Fruit fly (Drosophila melanogaster): ENCODE data around the gene mfr.
A peak's percentile ranks its signal among the peaks of the same experiment; 100 is the strongest.

The mfr gene

DNA sequence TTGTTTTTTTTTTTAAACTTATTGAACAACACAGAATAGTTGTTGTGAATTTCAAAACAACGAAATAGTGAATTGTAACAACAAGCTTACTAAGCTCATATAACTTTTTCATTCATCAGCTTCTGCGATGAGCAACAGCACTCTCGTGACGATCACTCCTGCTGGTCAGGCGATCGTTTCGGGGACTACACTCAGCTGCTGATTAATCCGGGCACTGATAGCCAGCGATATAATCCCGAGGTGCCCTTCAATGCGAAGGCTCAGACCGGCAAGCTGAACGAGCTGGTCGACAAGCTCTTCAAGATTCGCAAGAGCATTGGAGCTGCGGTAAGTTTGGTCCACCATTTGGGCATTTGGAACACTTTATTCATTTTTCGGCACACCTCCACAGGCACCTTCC is 23.9 kb downstream of the mfr start, which contains the start of gene CG43169:
Gene CG43169 (minus strand): TSS at position 101 of the 400 bp plus-strand sequence.
- no peak for TF ChIP-seq OdsH (GFP tag; optimal IDR thresholded peaks at IDR 0.05)
- no peak for TF ChIP-seq CG1621 (tag; optimal IDR thresholded peaks at IDR 0.05)
- TF ChIP-seq fd85E (GFP tag; optimal IDR thresholded peaks at IDR 0.05): no peak
- no peak for TF ChIP-seq Smox (GFP tag; optimal IDR thresholded peaks at IDR 0.05)
- no peak for TF ChIP-seq salr (GFP tag; optimal IDR thresholded peaks at IDR 0.05)
- TF ChIP-seq Met (GFP tag; optimal IDR thresholded peaks at IDR 0.05): no peak
- no peak for TF ChIP-seq CG6854 (GFP tag; optimal IDR thresholded peaks at IDR 0.05)
- TF ChIP-seq eg (GFP tag; IDR thresholded peaks at IDR 0.05): no peak
- no peak for TF ChIP-seq Ets96B (tag; optimal IDR thresholded peaks at IDR 0.05)
- no peak for TF ChIP-seq Sox102F (GFP tag; optimal IDR thresholded peaks at IDR 0.05)
- no peak for TF ChIP-seq CG6163 (GFP tag; IDR thresholded peaks at IDR 0.05)
- TF ChIP-seq vri (GFP tag; optimal IDR thresholded peaks at IDR 0.05): no peak
- no peak for TF ChIP-seq esn (GFP tag; optimal IDR thresholded peaks at IDR 0.05)
- no peak for TF ChIP-seq Eip75B (GFP tag; optimal IDR thresholded peaks at IDR 0.05)
- TF ChIP-seq Sox15 (GFP tag; optimal IDR thresholded peaks at IDR 0.05): no peak
- no peak for TF ChIP-seq dsx (GFP tag; optimal IDR thresholded peaks at IDR 0.05; ENCODE audit: poor library complexity, severe bottlenecking)

DNA sequence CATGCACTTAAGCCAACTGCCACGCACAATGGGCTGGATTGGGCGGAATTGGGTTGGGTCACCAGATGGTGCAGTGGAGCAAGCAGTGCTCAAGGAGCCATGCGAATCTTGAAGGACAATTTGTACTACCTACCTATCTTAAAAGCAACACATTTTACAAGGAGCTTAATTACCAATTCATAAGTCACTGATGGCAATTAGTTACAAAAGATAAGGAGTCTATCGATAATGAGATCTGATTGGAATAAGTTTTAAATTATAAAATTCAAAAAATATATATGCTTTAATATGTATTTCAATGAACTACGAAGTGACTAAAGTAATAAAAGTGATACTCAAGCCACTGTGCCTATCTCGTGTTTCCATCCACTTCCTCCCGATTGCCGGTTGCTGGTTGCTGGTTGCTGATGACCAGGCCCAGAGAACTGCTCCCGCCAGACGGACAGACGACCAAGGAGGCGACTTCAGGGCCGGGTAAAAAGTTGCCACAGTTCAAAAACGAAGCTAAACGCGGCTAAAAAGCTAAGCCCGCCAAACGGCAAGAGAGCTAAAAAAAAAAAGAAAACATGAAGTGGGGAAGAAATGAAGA is 30.6 kb downstream of the mfr start:
- TF ChIP-seq lz (GFP tag; optimal IDR thresholded peaks at IDR 0.05): peak; percentile 10
- peak; percentile 71 for TF ChIP-seq spab (GFP tag; optimal IDR thresholded peaks at IDR 0.05)
- TF ChIP-seq Blimp-1 (GFP tag; optimal IDR thresholded peaks at IDR 0.05): no peak
- peak; percentile 47 for TF ChIP-seq Smox (GFP tag; optimal IDR thresholded peaks at IDR 0.05)
- TF ChIP-seq CG10669 (GFP tag; optimal IDR thresholded peaks at IDR 0.05): peak; percentile 52
- peak; percentile 43 for TF ChIP-seq CG16779 (tag; optimal IDR thresholded peaks at IDR 0.05)
- TF ChIP-seq fd59A (GFP tag; optimal IDR thresholded peaks at IDR 0.05): peak; percentile 61
- TF ChIP-seq CG6276 (GFP tag; optimal IDR thresholded peaks at IDR 0.05): peak; percentile 29
- peak; percentile 59 for TF ChIP-seq net (GFP tag; optimal IDR thresholded peaks at IDR 0.05)
- TF ChIP-seq Sox14 (GFP tag; optimal IDR thresholded peaks at IDR 0.05): peak; percentile 60
- peak; percentile 58 for TF ChIP-seq CG4318 (GFP tag; optimal IDR thresholded peaks at IDR 0.05)
- peak; percentile 60 to 65 for TF ChIP-seq ss (GFP tag; optimal IDR thresholded peaks at IDR 0.05)
- TF ChIP-seq cyc (GFP tag; optimal IDR thresholded peaks at IDR 0.05): no peak
- peak; percentile 14 for TF ChIP-seq topi (GFP tag; optimal IDR thresholded peaks at IDR 0.05)
- peak; percentile 93 for TF ChIP-seq Eip78C (GFP tag)
- peak; percentile 52; the same call in 1 of the 3 replicates for TF ChIP-seq CG8119 (GFP tag; IDR thresholded peaks at IDR 0.05)
- peak; percentile 69 for TF ChIP-seq Ets96B (tag; optimal IDR thresholded peaks at IDR 0.05)
- peak; percentile 26 for TF ChIP-seq CG31627 (GFP tag; optimal IDR thresholded peaks at IDR 0.05)
- peak; percentile 73 for TF ChIP-seq CG10631 (GFP tag; optimal IDR thresholded peaks at IDR 0.05)
- 0 out of 3 replicates have a peak, but pooled peaks have one; percentile 31 for TF ChIP-seq eg (GFP tag; IDR thresholded peaks at IDR 0.05)
- TF ChIP-seq pdm3 (GFP tag; optimal IDR thresholded peaks at IDR 0.05): peak; percentile 55
- TF ChIP-seq CG6792 (GFP tag; optimal IDR thresholded peaks at IDR 0.05): peak; percentile 34
- peak; percentile 76 for TF ChIP-seq achi (GFP tag; optimal IDR thresholded peaks at IDR 0.05)
- TF ChIP-seq CG11902 (GFP tag; optimal IDR thresholded peaks at IDR 0.05): no peak
- TF ChIP-seq CG6854 (GFP tag; optimal IDR thresholded peaks at IDR 0.05): no peak
- no peak for TF ChIP-seq CG11294 (GFP tag; IDR thresholded peaks at IDR 0.05)
- no peak for TF ChIP-seq CG7368 (GFP tag; optimal IDR thresholded peaks at IDR 0.05)
- TF ChIP-seq Hr38 (GFP tag; optimal IDR thresholded peaks at IDR 0.05): no peak
- TF ChIP-seq CG3919 (GFP tag; optimal IDR thresholded peaks at IDR 0.05): peak; percentile 60
- peak; percentile 46 for TF ChIP-seq Eip75B (GFP tag; optimal IDR thresholded peaks at IDR 0.05)
- TF ChIP-seq Ets21C (GFP tag; optimal IDR thresholded peaks at IDR 0.05): no peak
- peak; percentile 6 for TF ChIP-seq CG8319 (GFP tag; optimal IDR thresholded peaks at IDR 0.05)
- TF ChIP-seq dac (GFP tag; optimal IDR thresholded peaks at IDR 0.05): no peak
- peak; percentile 40 to 73 for TF ChIP-seq salr (GFP tag; optimal IDR thresholded peaks at IDR 0.05)
- TF ChIP-seq Lpt (GFP tag; optimal IDR thresholded peaks at IDR 0.05): peak; percentile 10
- TF ChIP-seq Hr39 (GFP tag; optimal IDR thresholded peaks at IDR 0.05): peak; percentile 13
- peak; percentile 73 for TF ChIP-seq CG6808 (GFP tag; optimal IDR thresholded peaks at IDR 0.05)
- TF ChIP-seq acj6 (GFP tag; optimal IDR thresholded peaks at IDR 0.05): peak; percentile 54
- TF ChIP-seq Gug (GFP tag; IDR thresholded peaks at IDR 0.05): no peak
- peak; percentile 12 for TF ChIP-seq Sox102F (GFP tag; optimal IDR thresholded peaks at IDR 0.05)

Data from whole organism, prepupa.